Worm (Caenorhabditis elegans) whole organism, midembryonic: Measurements from ENCODE around the gene Y59H11AR.4.

Source experiments
- T22C8.4 ChIP-seq: fragments of 200-800 bp; sonication (Bioruptor generic); IDR thresholded peaks from 2 replicates; pipeline ENCODE4 v1.3.6; 2022; ENCODE audit warnings: missing genetic modification characterization, missing compliant biosample characterization
- flt-1 ChIP-seq: fragments of 200-800 bp; sonication (Bioruptor generic); IDR thresholded peaks from 2 replicates; pipeline ENCODE4 v1.3.6; 2022; ENCODE audit warnings: missing genetic modification characterization, missing compliant biosample characterization

DNA sequence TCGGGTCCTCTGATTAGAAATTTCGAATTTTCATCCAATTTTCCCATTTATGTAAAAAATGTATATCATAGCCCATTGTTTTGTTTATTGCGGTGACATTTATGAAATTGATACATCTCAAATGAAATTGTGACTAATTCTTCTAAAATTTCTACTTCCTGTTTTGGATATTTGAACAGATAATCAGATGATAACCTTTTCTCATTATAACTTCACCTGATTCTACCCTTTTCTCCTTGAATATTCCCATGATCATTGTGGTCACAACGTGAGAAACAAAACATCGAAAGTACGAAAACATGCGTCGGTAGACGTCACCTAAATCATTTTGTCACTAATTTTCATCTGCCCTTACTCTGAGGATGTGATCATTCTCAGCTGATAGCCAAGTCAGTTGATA lies 29.7 kb upstream of the Y59H11AR.4 start:
- no peak for TF ChIP-seq flt-1
- TF ChIP-seq T22C8.4 (GFP tag; lab: Robert Waterston, UW): no peak
